Worm (Caenorhabditis elegans) whole organism, mixed stage, embryonic: Measurements from ENCODE around the gene pqn-35.

Source experiments
- drap-1 ChIP-seq: fragments of 200-800 bp; sonication (Bioruptor generic); optimal IDR thresholded peaks from 3 replicates; lab custom pipeline; 2018; ENCODE audit warnings: mild to moderate bottlenecking, missing genetic modification characterization, missing compliant biosample characterization
- flh-1 ChIP-seq: fragments of 200-800 bp; sonication (Bioruptor generic); optimal IDR thresholded peaks from 2 replicates; lab custom pipeline; 2018; ENCODE audit warnings: mild to moderate bottlenecking, missing genetic modification characterization, moderate library complexity, missing compliant biosample characterization
- mab-5 ChIP-seq: fragments of 150-350 bp; optimal IDR thresholded peaks from 2 replicates; lab custom pipeline; 2014; ENCODE audit warnings: missing biosample characterization, missing genetic modification characterization
- nhr-237 ChIP-seq: fragments of 150-350 bp; optimal IDR thresholded peaks from 2 replicates; lab custom pipeline; 2014; ENCODE audit warnings: missing biosample characterization, missing genetic modification characterization
- pha-4 ChIP-seq: fragments of 150-350 bp; optimal IDR thresholded peaks from 2 replicates; lab custom pipeline; 2018; ENCODE audit warnings: missing biosample characterization, missing genetic modification reagents, missing genetic modification characterization
- snpc-4 ChIP-seq: fragments of 150-350 bp; optimal IDR thresholded peaks from 2 replicates; lab custom pipeline; 2014; ENCODE audit warnings: missing biosample characterization, missing genetic modification characterization
- unc-120 ChIP-seq: sonication (generic microtip); optimal IDR thresholded peaks from 2 replicates; lab custom pipeline; 2017; ENCODE audit warnings: missing genetic modification characterization, missing compliant biosample characterization; ENCODE audit not compliant: poor library complexity, severe bottlenecking
- ztf-11 ChIP-seq: fragments of 150-350 bp; optimal IDR thresholded peaks from 2 replicates; lab custom pipeline; 2014; ENCODE audit warnings: missing biosample characterization, missing genetic modification characterization

DNA sequence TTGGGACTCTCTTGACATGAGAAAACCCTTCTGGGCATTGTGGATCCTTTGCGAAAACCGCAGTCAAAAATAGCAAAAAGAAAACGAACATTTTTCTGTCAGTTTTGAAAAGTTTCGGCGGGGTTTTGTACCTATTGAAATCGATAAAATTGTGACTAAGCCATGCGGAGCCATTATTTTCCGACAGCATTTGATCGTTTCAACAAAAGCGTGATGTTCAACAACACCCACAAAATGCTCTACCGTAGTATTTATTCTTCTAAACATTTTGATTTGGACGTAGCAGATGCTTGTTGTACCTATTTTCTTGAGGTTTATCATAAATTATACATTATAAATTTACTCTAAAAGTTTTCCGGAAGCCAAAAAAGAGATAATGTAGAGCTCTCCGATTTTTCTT is 3.6 kb downstream of the pqn-35 start, which contains the start of gene clec-136:
- no peak for TF ChIP-seq pha-4 (tag; lab: Kevin White, UChicago)
- TF ChIP-seq unc-120 (tag; lab: Kevin White, UChicago): no peak
- no peak for TF ChIP-seq nhr-237 (tag; lab: Kevin White, UChicago)
- no peak for TF ChIP-seq drap-1 (GFP tag; lab: Kevin White, UChicago)
- TF ChIP-seq snpc-4 (tag; lab: Kevin White, UChicago): no peak
- no peak for TF ChIP-seq flh-1 (GFP tag; lab: Kevin White, UChicago)
- TF ChIP-seq mab-5 (tag; lab: Kevin White, UChicago): no peak
- TF ChIP-seq ztf-11 (tag; lab: Kevin White, UChicago): no peak
